Fruit fly (Drosophila melanogaster) whole organism, embryonic: ENCODE results near the gene CG43077.

Source experiments
- Awh ChIP-seq: fragments of 200-800 bp; sonication (Bioruptor generic); IDR thresholded peaks from 2 replicates; pipeline ENCODE4, ENCODE4 v1.3.6; 2022; ENCODE audit warnings: missing biosample characterization, missing genetic modification characterization
- Bgb ChIP-seq: fragments of 200-800 bp; sonication (Bioruptor generic); IDR thresholded peaks from 2 replicates; pipeline ENCODE4 v1.3.6; 2022; ENCODE audit warnings: missing biosample characterization, missing genetic modification characterization; ENCODE audit not compliant: partially characterized antibody
- CG12071 ChIP-seq: fragments of 200-800 bp; sonication (Bioruptor generic); optimal IDR thresholded peaks from 3 replicates; lab custom pipeline; 2018; ENCODE audit warnings: missing biosample characterization, mild to moderate bottlenecking, missing genetic modification characterization
- CG14014 ChIP-seq: fragments of 200-800 bp; sonication (Bioruptor generic); IDR thresholded peaks from 2 replicates; pipeline ENCODE4 v1.3.6; 2022; ENCODE audit warnings: missing biosample characterization, missing genetic modification characterization
- CG14050 ChIP-seq: fragments of 200-800 bp; sonication (Bioruptor generic); IDR thresholded peaks from 3 replicates; pipeline ENCODE4 v1.3.6; 2022; ENCODE audit warnings: missing biosample characterization, missing genetic modification characterization
- CG15601 ChIP-seq: fragments of 200-800 bp; sonication (Bioruptor generic); optimal IDR thresholded peaks from 3 replicates; lab custom pipeline; 2019; ENCODE audit warnings: missing biosample characterization, mild to moderate bottlenecking, missing genetic modification characterization, moderate library complexity
- CG1603 ChIP-seq: fragments of 200-800 bp; sonication (Bioruptor generic); optimal IDR thresholded peaks from 2 replicates; lab custom pipeline; 2019; ENCODE audit warnings: missing biosample characterization, mild to moderate bottlenecking, missing genetic modification characterization, moderate library complexity
- CG2202 ChIP-seq: fragments of 200-800 bp; sonication (Bioruptor generic); optimal IDR thresholded peaks from 2 replicates; lab custom pipeline; 2018; ENCODE audit warnings: missing biosample characterization, mild to moderate bottlenecking, missing genetic modification characterization
- CG30431 ChIP-seq: fragments of 200-800 bp; sonication (Bioruptor generic); optimal IDR thresholded peaks from 2 replicates; lab custom pipeline; 2017; ENCODE audit warnings: missing biosample characterization, missing genetic modification characterization
- CG31224 ChIP-seq: fragments of 200-800 bp; sonication (Bioruptor generic); IDR thresholded peaks from 2 replicates; pipeline ENCODE4 v1.3.6; 2022; ENCODE audit warnings: missing biosample characterization, missing genetic modification characterization
- CG3847 ChIP-seq: fragments of 200-800 bp; sonication (Bioruptor generic); IDR thresholded peaks from 2 replicates; pipeline ENCODE4 v1.3.6; 2022; ENCODE audit warnings: missing biosample characterization, missing genetic modification characterization
- CG4707 ChIP-seq: fragments of 200-800 bp; sonication (Bioruptor generic); optimal IDR thresholded peaks from 2 replicates; lab custom pipeline; 2018; ENCODE audit warnings: missing biosample characterization, mild to moderate bottlenecking, missing genetic modification characterization, moderate library complexity
- CG6254 ChIP-seq: fragments of 200-800 bp; sonication (Bioruptor generic); optimal IDR thresholded peaks from 3 replicates; lab custom pipeline; 2017; ENCODE audit warnings: mild to moderate bottlenecking, missing biosample characterization, missing genetic modification reagents, missing genetic modification characterization
- CG6689 ChIP-seq: fragments of 200-800 bp; sonication (Bioruptor generic); IDR thresholded peaks from 2 replicates; pipeline ENCODE4 v1.3.6; 2022; ENCODE audit warnings: missing biosample characterization, missing genetic modification characterization
- CG7839 ChIP-seq: fragments of 200-800 bp; sonication (Bioruptor generic); optimal IDR thresholded peaks from 3 replicates; lab custom pipeline; 2018; ENCODE audit warnings: missing biosample characterization, mild to moderate bottlenecking, missing genetic modification characterization, moderate library complexity
- CG8089 ChIP-seq: fragments of 200-800 bp; sonication (Bioruptor generic); optimal IDR thresholded peaks from 3 replicates; lab custom pipeline; 2016; ENCODE audit warnings: missing biosample characterization, missing genetic modification characterization
- CG8290 ChIP-seq, 3 experiments: fragments of 200-800 bp; sonication (Bioruptor generic); optimal IDR thresholded peaks; 2 replicates each; lab custom pipeline; 2016 to 2019; ENCODE audit warnings: missing biosample characterization in 3 of 3, missing genetic modification characterization in 3 of 3, mild to moderate bottlenecking in 2 of 3, moderate library complexity in 1 of 3
- CG9817 ChIP-seq: fragments of 200-800 bp; sonication (Bioruptor generic); optimal IDR thresholded peaks from 2 replicates; lab custom pipeline; 2018; ENCODE audit warnings: missing biosample characterization, mild to moderate bottlenecking, missing genetic modification characterization, moderate library complexity
- D ChIP-seq, 2 experiments: fragments of 200-800 bp in 1 of 2; fragments of >200 bp in 1 of 2; sonication (Bioruptor generic) in 1 of 2; optimal IDR thresholded peaks; 2 replicates in 1 of 2; 3 replicates in 1 of 2; lab custom pipeline; 2017; ENCODE audit warnings: mild to moderate bottlenecking in 1 of 2, missing biosample characterization in 1 of 2, missing genetic modification characterization in 1 of 2, missing genetic modification reagents in 1 of 2
- Deaf1 ChIP-seq: fragments of 200-800 bp; optimal IDR thresholded peaks from 3 replicates; lab custom pipeline; 2019; ENCODE audit warnings: missing biosample characterization, mild to moderate bottlenecking, missing genetic modification characterization, moderate library complexity
- Dref ChIP-seq: fragments of 200-800 bp; sonication (Bioruptor generic); IDR thresholded peaks from 2 replicates; pipeline ENCODE4 v1.3.6; 2022; ENCODE audit warnings: missing biosample characterization, missing genetic modification characterization
- H2.0 ChIP-seq: fragments of 200-800 bp; sonication (Bioruptor generic); IDR thresholded peaks from 2 replicates; pipeline ENCODE4 v1.3.6; 2022; ENCODE audit warnings: missing biosample characterization, missing genetic modification characterization
- HHEX ChIP-seq: fragments of 200-800 bp; sonication (Bioruptor generic); optimal IDR thresholded peaks from 3 replicates; lab custom pipeline; 2017; ENCODE audit warnings: missing biosample characterization, mild to moderate bottlenecking, missing genetic modification characterization, missing genetic modification reagents
- Hmr ChIP-seq: fragments of 200-800 bp; sonication (Bioruptor generic); optimal IDR thresholded peaks from 3 replicates; lab custom pipeline; 2017; ENCODE audit warnings: mild to moderate bottlenecking, missing biosample characterization, missing genetic modification reagents, missing genetic modification characterization
- Meics ChIP-seq: fragments of 200-800 bp; sonication (Bioruptor generic); optimal IDR thresholded peaks from 2 replicates; lab custom pipeline; 2017; ENCODE audit warnings: missing biosample characterization, mild to moderate bottlenecking, missing genetic modification characterization
- Mes4 ChIP-seq: fragments of 200-800 bp; sonication (Bioruptor generic); optimal IDR thresholded peaks from 2 replicates; lab custom pipeline; 2016; ENCODE audit warnings: missing biosample characterization, missing genetic modification characterization
- Mrtf ChIP-seq: fragments of 200-800 bp; sonication (Bioruptor generic); IDR thresholded peaks from 3 replicates; pipeline ENCODE4 v1.3.6; 2022; ENCODE audit warnings: missing biosample characterization, missing genetic modification characterization
- Myb ChIP-seq: fragments of 200-800 bp; sonication (Bioruptor generic); optimal IDR thresholded peaks from 2 replicates; lab custom pipeline; 2016; ENCODE audit warnings: missing biosample characterization, missing genetic modification characterization
- Neu2 ChIP-seq: fragments of 200-800 bp; sonication (Bioruptor generic); optimal IDR thresholded peaks from 3 replicates; lab custom pipeline; 2016; ENCODE audit warnings: missing biosample characterization, missing genetic modification characterization, borderline replicate concordance
- Optix ChIP-seq: fragments of 200-800 bp; sonication (Bioruptor generic); IDR thresholded peaks from 3 replicates; pipeline ENCODE4 v1.3.6; 2022; ENCODE audit warnings: missing biosample characterization, missing genetic modification characterization
- Pdp1 ChIP-seq, 2 experiments: fragments of 200-800 bp; sonication (Bioruptor generic); optimal IDR thresholded peaks; 3 replicates each; lab custom pipeline; 2016; ENCODE audit warnings: missing biosample characterization in 2 of 2, missing genetic modification characterization in 2 of 2, mild to moderate bottlenecking in 1 of 2, moderate library complexity in 1 of 2
- Ptx1 ChIP-seq: fragments of 200-800 bp; sonication (Bioruptor generic); IDR thresholded peaks from 2 replicates; pipeline ENCODE4 v1.3.6; 2022; ENCODE audit warnings: missing biosample characterization, missing genetic modification characterization
- Ssrp ChIP-seq: fragments of 200-800 bp; sonication (Bioruptor generic); optimal IDR thresholded peaks from 2 replicates; lab custom pipeline; 2018; ENCODE audit warnings: missing biosample characterization, mild to moderate bottlenecking, missing genetic modification characterization, moderate library complexity
- Vsx1 ChIP-seq: fragments of 200-800 bp; sonication (Bioruptor generic); optimal IDR thresholded peaks from 2 replicates; lab custom pipeline; 2017; ENCODE audit warnings: missing biosample characterization, mild to moderate bottlenecking, missing genetic modification characterization, missing genetic modification reagents
- aop ChIP-seq: fragments of 200-800 bp; sonication (Bioruptor generic); IDR thresholded peaks from 2 replicates; pipeline ENCODE4 v1.3.6; 2022; ENCODE audit warnings: missing biosample characterization, missing genetic modification characterization
- cad ChIP-seq: fragments of >200 bp; optimal IDR thresholded peaks from 2 replicates; lab custom pipeline; 2017; ENCODE audit warnings: missing biosample characterization, missing genetic modification characterization
- croc ChIP-seq: fragments of 200-800 bp; sonication (Bioruptor generic); conservative IDR thresholded peaks from 3 replicates; pipeline ENCODE4 v1.3.6; 2022; ENCODE audit warnings: missing biosample characterization, missing genetic modification characterization
- crol ChIP-seq: fragments of 200-800 bp; sonication (Bioruptor generic); IDR thresholded peaks from 2 replicates; pipeline ENCODE4 v1.3.6; 2022; ENCODE audit warnings: missing biosample characterization, missing genetic modification characterization
- ftz-f1 ChIP-seq: fragments of 200-800 bp; sonication (Bioruptor generic); optimal IDR thresholded peaks from 2 replicates; lab custom pipeline; 2016; ENCODE audit warnings: missing biosample characterization, missing genetic modification characterization
- gce ChIP-seq: fragments of 200-800 bp; sonication (Bioruptor generic); IDR thresholded peaks from 3 replicates; pipeline ENCODE4 v1.3.6; 2022; ENCODE audit warnings: missing biosample characterization, missing genetic modification characterization
- jumu ChIP-seq: fragments of 200-800 bp; sonication (Bioruptor generic); optimal IDR thresholded peaks from 3 replicates; lab custom pipeline; 2016; ENCODE audit warnings: missing biosample characterization, missing genetic modification characterization
- lab ChIP-seq: fragments of 200-800 bp; sonication (Bioruptor generic); optimal IDR thresholded peaks from 3 replicates; lab custom pipeline; 2017; ENCODE audit warnings: missing biosample characterization, missing genetic modification characterization, mild to moderate bottlenecking, moderate library complexity, missing genetic modification reagents
- lilli ChIP-seq: fragments of 200-800 bp; sonication (Bioruptor generic); optimal IDR thresholded peaks from 3 replicates; lab custom pipeline; 2016; ENCODE audit warnings: missing biosample characterization, missing genetic modification characterization
- org-1 ChIP-seq: fragments of 200-800 bp; sonication (Bioruptor generic); optimal IDR thresholded peaks from 2 replicates; lab custom pipeline; 2017; ENCODE audit warnings: missing biosample characterization, missing genetic modification characterization
- pita ChIP-seq: fragments of 200-800 bp; sonication (Bioruptor generic); optimal IDR thresholded peaks from 2 replicates; lab custom pipeline; 2017; ENCODE audit warnings: missing biosample characterization, mild to moderate bottlenecking, missing genetic modification characterization
- pzg ChIP-seq: fragments of 200-800 bp; sonication (Bioruptor generic); optimal IDR thresholded peaks from 3 replicates; lab custom pipeline; 2018; ENCODE audit warnings: missing biosample characterization, mild to moderate bottlenecking, missing genetic modification characterization, moderate library complexity
- slou ChIP-seq: fragments of 200-800 bp; sonication (Bioruptor generic); optimal IDR thresholded peaks from 3 replicates; lab custom pipeline; 2016; ENCODE audit warnings: missing biosample characterization, missing genetic modification characterization
- wdn ChIP-seq: fragments of 200-800 bp; sonication (Bioruptor generic); IDR thresholded peaks from 2 replicates; pipeline ENCODE4 v1.3.6; 2022; ENCODE audit warnings: missing biosample characterization, missing genetic modification characterization
- z ChIP-seq: fragments of 200-800 bp; sonication (Bioruptor generic); IDR thresholded peaks from 3 replicates; pipeline ENCODE4 v1.3.6; 2022; ENCODE audit warnings: missing biosample characterization, missing genetic modification characterization

CG43077 gene

dm6 chrX:17078139-17078977 is 10.0 kb upstream of the CG43077 start, which contains the start of gene CG4949 (continued):
- TF ChIP-seq jumu (GFP tag; lab: Kevin White, UChicago) (no peak), lilli (GFP tag; lab: Kevin White, UChicago) (no peak), wdn (no peak), croc (GFP tag; lab: Robert Waterston, UW) (no peak), Neu2 (GFP tag; lab: Kevin White, UChicago) (no peak), Optix (GFP tag; lab: Robert Waterston, UW) (no peak), Awh (no peak), Vsx1 (GFP tag; lab: Kevin White, UChicago) (no peak), Mrtf (GFP tag; lab: Robert Waterston, UW) (no peak), slou (GFP tag; lab: Kevin White, UChicago) (no peak), gce (0 out of 3 replicates have a peak, but pooled peaks have one; percentile 15), cad (no peak), Bgb (GFP tag; lab: Robert Waterston, UW) (peak; percentile 91), CG31224 (GFP tag; lab: Robert Waterston, UW) (no peak), aop (GFP tag; lab: Robert Waterston, UW) (no peak), Meics (peak; percentile 2), CG4707 (GFP tag; lab: Kevin White, UChicago) (no peak), CG15601 (no peak), CG8290 (GFP tag; optimal IDR thresholded peaks at IDR 0.05; lab: Kevin White, UChicago) (no peak), CG8290 (tag; optimal IDR thresholded peaks at IDR 0.05; lab: Kevin White, UChicago) (no peak), HHEX (GFP tag; lab: Kevin White, UChicago) (no peak), D (optimal IDR thresholded peaks at IDR 0.05; lab: Kevin White, UChicago) (no peak), D (GFP tag; optimal IDR thresholded peaks at IDR 0.05; lab: Kevin White, UChicago) (no peak), Ssrp (tag; lab: Kevin White, UChicago) (peak; percentile 7), CG1603 (tag; lab: Kevin White, UChicago) (no peak), Mes4 (GFP tag; lab: Kevin White, UChicago) (no peak), CG6254 (no peak), Deaf1 (tag; lab: Kevin White, UChicago) (no peak), z (GFP tag; lab: Robert Waterston, UW) (no peak), org-1 (GFP tag; lab: Kevin White, UChicago) (no peak), Hmr (peak; percentile 4), Pdp1 (GFP tag; optimal IDR thresholded peaks at IDR 0.05; lab: Kevin White, UChicago) (peak in 1 of 2 experiments; percentile 46), CG14014 (GFP tag; lab: Robert Waterston, UW) (peak; percentile 5; the same call in 1 of the 2 replicates), Myb (no peak), pita (GFP tag; lab: Kevin White, UChicago) (no peak), CG12071 (GFP tag; lab: Kevin White, UChicago) (no peak), CG30431 (no peak), CG14050 (GFP tag; lab: Robert Waterston, UW) (no peak), CG2202 (tag; lab: Kevin White, UChicago) (no peak), CG7839 (no peak), CG6689 (GFP tag; lab: Robert Waterston, UW) (peak; percentile 28), pzg (GFP tag; lab: Kevin White, UChicago) (peak; percentile 36), Ptx1 (GFP tag; lab: Robert Waterston, UW) (0 out of 2 replicates have a peak, but pooled peaks have one; percentile 21), CG3847 (no peak), H2.0 (GFP tag; lab: Robert Waterston, UW) (no peak), CG8089 (GFP tag; lab: Kevin White, UChicago) (no peak), ftz-f1 (no peak), lab (GFP tag; lab: Kevin White, UChicago) (no peak), crol (GFP tag; lab: Robert Waterston, UW) (no peak), CG9817 (tag; lab: Kevin White, UChicago) (no peak), Dref (peak; percentile 91)
